Worm (Caenorhabditis elegans) whole organism, L1 larva: ENCODE results near the gene atg-7.

ENCODE experiments used
- C04F5.9 ChIP-seq: sonication (generic microtip); optimal IDR thresholded peaks from 2 replicates; lab custom pipeline; 2016; ENCODE audit warnings: missing genetic modification characterization, missing compliant biosample characterization
- C34B4.2 ChIP-seq: sonication (generic microtip); optimal IDR thresholded peaks from 2 replicates; lab custom pipeline; 2017; ENCODE audit warnings: mild to moderate bottlenecking, missing genetic modification characterization, missing compliant biosample characterization
- aly-2 ChIP-seq: fragments of 150-350 bp; optimal IDR thresholded peaks from 2 replicates; lab custom pipeline; 2014; ENCODE audit warnings: missing biosample characterization, missing genetic modification characterization
- ama-1 ChIP-seq: fragments of 150-350 bp; optimal IDR thresholded peaks from 2 replicates; lab custom pipeline; 2014
- blmp-1 ChIP-seq: fragments of 150-350 bp; optimal IDR thresholded peaks from 2 replicates; lab custom pipeline; 2014; ENCODE audit warnings: missing biosample characterization, missing genetic modification characterization
- ceh-63 ChIP-seq: fragments of 200-800 bp; sonication (Bioruptor generic); optimal IDR thresholded peaks from 2 replicates; lab custom pipeline; 2018; ENCODE audit warnings: mild to moderate bottlenecking, missing genetic modification characterization, missing compliant biosample characterization
- ceh-8 ChIP-seq: fragments of 200-800 bp; sonication (Bioruptor generic); optimal IDR thresholded peaks from 2 replicates; lab custom pipeline; 2018; ENCODE audit warnings: mild to moderate bottlenecking, missing genetic modification characterization, moderate library complexity, missing compliant biosample characterization
- ceh-88 ChIP-seq: fragments of 200-800 bp; sonication (Bioruptor generic); IDR thresholded peaks from 2 replicates; pipeline ENCODE4 v1.3.6; 2022; ENCODE audit warnings: missing genetic modification characterization, missing compliant biosample characterization
- ces-1 ChIP-seq: fragments of 150-350 bp; optimal IDR thresholded peaks from 2 replicates; lab custom pipeline; 2014; ENCODE audit warnings: missing biosample characterization, missing genetic modification reagents, missing genetic modification characterization
- dpl-1 ChIP-seq, 3 experiments: fragments of 150-350 bp in 2 of 3; sonication (generic microtip) in 1 of 3; optimal IDR thresholded peaks; 2 replicates each; lab custom pipeline; 2014 to 2017; ENCODE audit warnings: missing biosample characterization in 3 of 3, missing genetic modification characterization in 3 of 3, missing genetic modification reagents in 3 of 3
- dsc-1 ChIP-seq: sonication (generic microtip); optimal IDR thresholded peaks from 2 replicates; lab custom pipeline; 2016; ENCODE audit warnings: mild to moderate bottlenecking, missing genetic modification characterization, missing compliant biosample characterization
- efl-1 ChIP-seq, 4 experiments: fragments of 150-350 bp; optimal IDR thresholded peaks in 3 of 4; peaks in 1 of 4; 1 replicate in 1 of 4; 2 replicates in 3 of 4; lab custom pipeline; 2014; ENCODE audit warnings: missing biosample characterization in 2 of 4, missing genetic modification characterization in 2 of 4, missing genetic modification reagents in 2 of 4
- efl-3 ChIP-seq: fragments of 200-800 bp; sonication (Bioruptor generic); optimal IDR thresholded peaks from 2 replicates; lab custom pipeline; 2018; ENCODE audit warnings: mild to moderate bottlenecking, missing genetic modification characterization, missing compliant biosample characterization
- egl-13 ChIP-seq: sonication (generic microtip); optimal IDR thresholded peaks from 2 replicates; lab custom pipeline; 2016; ENCODE audit warnings: missing genotype, missing genetic modification reagents, missing genetic modification characterization, missing compliant biosample characterization
- elt-3 ChIP-seq, 6 experiments: fragments of 150-350 bp in 1 of 6; sonication (generic microtip); optimal IDR thresholded peaks; 2 replicates each; lab custom pipeline; 2017 to 2018; ENCODE audit warnings: missing biosample characterization in 6 of 6, missing genetic modification characterization in 6 of 6, inconsistent platforms in 1 of 6
- ets-5 ChIP-seq: fragments of 200-800 bp; sonication (Bioruptor generic); IDR thresholded peaks from 2 replicates; pipeline ENCODE4 v1.3.6; 2022; ENCODE audit warnings: missing genetic modification characterization, missing compliant biosample characterization
- fkh-10 ChIP-seq: sonication (generic microtip); optimal IDR thresholded peaks from 2 replicates; lab custom pipeline; 2017; ENCODE audit warnings: missing biosample characterization, missing genetic modification reagents, missing genetic modification characterization
- fos-1 ChIP-seq: fragments of 150-350 bp; optimal IDR thresholded peaks from 2 replicates; lab custom pipeline; 2014; ENCODE audit warnings: missing biosample characterization, missing genetic modification characterization
- hlh-4 ChIP-seq: sonication (generic microtip); optimal IDR thresholded peaks from 2 replicates; lab custom pipeline; 2016; ENCODE audit warnings: mild to moderate bottlenecking, missing genetic modification characterization, missing compliant biosample characterization
- irx-1 ChIP-seq: sonication (generic microtip); optimal IDR thresholded peaks from 2 replicates; lab custom pipeline; 2016; ENCODE audit warnings: missing genetic modification characterization, missing compliant biosample characterization
- isw-1 ChIP-seq: fragments of 200-800 bp; sonication (Bioruptor generic); IDR thresholded peaks from 2 replicates; pipeline ENCODE4 v1.3.6; 2022; ENCODE audit warnings: missing genetic modification characterization, missing compliant biosample characterization
- jun-1 ChIP-seq: fragments of 150-350 bp; optimal IDR thresholded peaks from 2 replicates; lab custom pipeline; 2014; ENCODE audit warnings: missing biosample characterization, missing genetic modification reagents, missing genetic modification characterization
- lin-13 ChIP-seq: fragments of 150-350 bp; optimal IDR thresholded peaks from 2 replicates; lab custom pipeline; 2014; ENCODE audit warnings: missing biosample characterization, missing genetic modification reagents, missing genetic modification characterization
- lin-35 ChIP-seq, 2 experiments: fragments of 150-350 bp; optimal IDR thresholded peaks; 2 replicates each; lab custom pipeline; 2014; ENCODE audit warnings: missing biosample characterization in 2 of 2, missing genetic modification characterization in 2 of 2, missing genetic modification reagents in 2 of 2
- lir-3 ChIP-seq: sonication (generic microtip); optimal IDR thresholded peaks from 2 replicates; lab custom pipeline; 2016; ENCODE audit warnings: mild to moderate bottlenecking, missing genetic modification characterization, moderate library complexity, missing compliant biosample characterization; ENCODE audit not compliant: poor library complexity
- mab-9 ChIP-seq: fragments of 200-800 bp; sonication (Bioruptor generic); IDR thresholded peaks from 2 replicates; pipeline ENCODE4 v1.3.6; 2022; ENCODE audit warnings: missing genetic modification reagents, missing genetic modification characterization, missing compliant biosample characterization
- mdl-1 ChIP-seq, 2 experiments: fragments of 150-350 bp; optimal IDR thresholded peaks; 2 replicates each; lab custom pipeline; 2014 to 2017; ENCODE audit warnings: missing biosample characterization in 2 of 2, missing genetic modification characterization in 2 of 2, inconsistent platforms in 1 of 2
- mef-2 ChIP-seq: fragments of 150-350 bp; optimal IDR thresholded peaks from 2 replicates; lab custom pipeline; 2014; ENCODE audit warnings: missing biosample characterization, missing genetic modification characterization
- mep-1 ChIP-seq: fragments of 150-350 bp; optimal IDR thresholded peaks from 2 replicates; lab custom pipeline; 2014; ENCODE audit warnings: missing biosample characterization, missing genetic modification characterization
- nhr-11 ChIP-seq: fragments of 150-350 bp; optimal IDR thresholded peaks from 2 replicates; lab custom pipeline; 2014; ENCODE audit warnings: missing biosample characterization, missing genetic modification characterization
- nhr-12 ChIP-seq: sonication (generic microtip); optimal IDR thresholded peaks from 2 replicates; lab custom pipeline; 2017; ENCODE audit warnings: missing biosample characterization, missing genetic modification characterization
- nhr-19 ChIP-seq: fragments of 200-800 bp; sonication (Bioruptor generic); conservative IDR thresholded peaks from 2 replicates; pipeline ENCODE4 v1.3.6; 2022; ENCODE audit warnings: missing genetic modification characterization, missing compliant biosample characterization
- nhr-20 ChIP-seq: sonication (generic microtip); optimal IDR thresholded peaks from 2 replicates; lab custom pipeline; 2016; ENCODE audit warnings: mild to moderate bottlenecking, missing genetic modification characterization, missing compliant biosample characterization
- nhr-47 ChIP-seq: sonication (generic microtip); optimal IDR thresholded peaks from 2 replicates; lab custom pipeline; 2016; ENCODE audit warnings: mild to moderate bottlenecking, missing genetic modification characterization, moderate library complexity, missing compliant biosample characterization
- nhr-71 ChIP-seq: sonication (generic microtip); optimal IDR thresholded peaks from 2 replicates; lab custom pipeline; 2016; ENCODE audit warnings: mild to moderate bottlenecking, missing genetic modification characterization, moderate library complexity, missing compliant biosample characterization
- nhr-76 ChIP-seq: sonication (generic microtip); optimal IDR thresholded peaks from 2 replicates; lab custom pipeline; 2017; ENCODE audit warnings: missing biosample characterization, missing genetic modification characterization
- nhr-77 ChIP-seq: fragments of 150-350 bp; optimal IDR thresholded peaks from 2 replicates; lab custom pipeline; 2014; ENCODE audit warnings: missing biosample characterization, missing genetic modification characterization
- nhr-84 ChIP-seq: sonication (generic microtip); optimal IDR thresholded peaks from 2 replicates; lab custom pipeline; 2017; ENCODE audit warnings: missing biosample characterization, missing genetic modification characterization
- pag-3 ChIP-seq: sonication (generic microtip); optimal IDR thresholded peaks from 2 replicates; lab custom pipeline; 2017; ENCODE audit warnings: missing genetic modification characterization, mild to moderate bottlenecking, missing compliant biosample characterization, antibody characterized with exemption, borderline replicate concordance; ENCODE audit not compliant: insufficient read depth
- pax-3 ChIP-seq: fragments of 200-800 bp; sonication (Bioruptor generic); optimal IDR thresholded peaks from 2 replicates; lab custom pipeline; 2018; ENCODE audit warnings: mild to moderate bottlenecking, missing genetic modification characterization, moderate library complexity, missing compliant biosample characterization
- pqm-1 ChIP-seq: sonication (generic microtip); optimal IDR thresholded peaks from 3 replicates; lab custom pipeline; 2017; ENCODE audit warnings: missing biosample characterization, missing genetic modification characterization
- snpc-4 ChIP-seq: fragments of 150-350 bp; optimal IDR thresholded peaks from 2 replicates; lab custom pipeline; 2014; ENCODE audit warnings: missing biosample characterization, missing genetic modification characterization
- sox-4 ChIP-seq: sonication (generic microtip); optimal IDR thresholded peaks from 2 replicates; lab custom pipeline; 2016; ENCODE audit warnings: missing genetic modification characterization, missing compliant biosample characterization
- sptf-1 ChIP-seq: fragments of 150-350 bp; optimal IDR thresholded peaks from 2 replicates; lab custom pipeline; 2014; ENCODE audit warnings: missing biosample characterization, missing genetic modification characterization
- sup-37 ChIP-seq: fragments of 200-800 bp; sonication (Bioruptor generic); optimal IDR thresholded peaks from 2 replicates; lab custom pipeline; 2018; ENCODE audit warnings: mild to moderate bottlenecking, missing genetic modification characterization, missing compliant biosample characterization
- swsn-7 ChIP-seq: sonication (generic microtip); optimal IDR thresholded peaks from 2 replicates; lab custom pipeline; 2016; ENCODE audit warnings: missing genetic modification characterization, missing compliant biosample characterization
- tbx-2 ChIP-seq: sonication (generic microtip); optimal IDR thresholded peaks from 2 replicates; lab custom pipeline; 2016; ENCODE audit warnings: missing genetic modification characterization, missing compliant biosample characterization
- tlp-1 ChIP-seq: fragments of 150-350 bp; optimal IDR thresholded peaks from 2 replicates; lab custom pipeline; 2014; ENCODE audit warnings: missing biosample characterization, missing genetic modification characterization
- unc-130 ChIP-seq: fragments of 150-350 bp; optimal IDR thresholded peaks from 2 replicates; lab custom pipeline; 2017; ENCODE audit warnings: missing biosample characterization, missing genetic modification characterization, inconsistent platforms
- unc-98 ChIP-seq: fragments of 200-800 bp; sonication (Bioruptor generic); IDR thresholded peaks from 2 replicates; pipeline ENCODE4 v1.3.6; 2022; ENCODE audit warnings: missing genetic modification characterization, missing compliant biosample characterization
- xbp-1 ChIP-seq: sonication (generic microtip); optimal IDR thresholded peaks from 2 replicates; lab custom pipeline; 2016; ENCODE audit warnings: missing genetic modification characterization, missing compliant biosample characterization
- ztf-11 ChIP-seq, 2 experiments: sonication (generic microtip); optimal IDR thresholded peaks; 2 replicates each; lab custom pipeline; 2016 to 2017; ENCODE audit warnings: missing genetic modification characterization in 2 of 2, missing biosample characterization in 1 of 2, missing compliant biosample characterization in 1 of 2
- ztf-4 ChIP-seq: fragments of 150-350 bp; optimal IDR thresholded peaks from 2 replicates; lab custom pipeline; 2014; ENCODE audit warnings: missing biosample characterization, missing genetic modification characterization

atg-7 gene

DNA sequence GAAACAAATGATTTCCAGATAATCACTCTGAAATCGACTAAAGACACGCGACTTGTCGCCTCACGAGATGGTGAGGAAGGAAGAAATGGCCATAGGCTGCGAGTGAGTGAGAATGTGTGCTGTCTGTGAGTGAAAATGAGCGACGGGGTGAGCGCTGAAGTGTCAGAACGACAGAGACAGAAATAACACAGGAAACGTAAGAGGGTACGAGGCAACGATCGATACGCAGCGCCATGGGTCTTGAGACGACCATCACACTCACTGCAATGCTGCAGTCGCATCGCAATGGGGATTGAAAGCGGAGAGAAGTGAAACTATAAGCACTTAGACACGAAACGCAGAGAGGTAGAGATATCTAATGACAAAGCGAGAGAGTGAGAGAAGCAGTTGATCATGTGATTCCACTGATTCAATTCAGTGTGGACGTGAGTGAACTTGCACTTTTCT, 2.0 kb upstream of the atg-7 start (continued):
- TF ChIP-seq tlp-1 (tag; lab: Kevin White, UChicago) (no peak), unc-130 (tag; lab: Kevin White, UChicago) (peak; percentile 93), lir-3 (peak; percentile 89), hlh-4 (tag; lab: Kevin White, UChicago) (no peak), blmp-1 (peak; percentile 86), aly-2 (tag; lab: Kevin White, UChicago) (peak; percentile 73), ces-1 (GFP tag; lab: Kevin White, UChicago) (no peak), pax-3 (tag; lab: Kevin White, UChicago) (peak; percentile 70), ztf-4 (peak; percentile 95), nhr-77 (tag; lab: Kevin White, UChicago) (peak; percentile 95), nhr-71 (tag; lab: Kevin White, UChicago) (peak; percentile 99), mdl-1 (tag; optimal IDR thresholded peaks at IDR 0.05; lab: Kevin White, UChicago) (peak in 1 of 2 experiments; percentile 95), snpc-4 (peak; percentile 71), isw-1 (GFP tag; lab: Robert Waterston, UW) (peak; percentile 84), swsn-7 (tag; lab: Kevin White, UChicago) (peak; percentile 96), ztf-11 (tag; optimal IDR thresholded peaks at IDR 0.05; lab: Kevin White, UChicago) (peak in 1 of 2 experiments; percentile 77), lin-13 (peak; percentile 93), nhr-11 (tag; lab: Kevin White, UChicago) (peak; percentile 90), efl-1 (optimal IDR thresholded peaks at IDR 0.05; lab: Kevin White, UChicago) (peak; percentile 86 to 92), efl-1 (GFP tag; optimal IDR thresholded peaks at IDR 0.05 in 1 of 2; lab: Kevin White, UChicago) (peak; percentile 67 to 97), sptf-1 (tag; lab: Kevin White, UChicago) (no peak), pag-3 (tag; lab: Kevin White, UChicago) (no peak), elt-3 (tag; optimal IDR thresholded peaks at IDR 0.05; lab: Kevin White, UChicago) (peak in 4 of 6 experiments; percentile 28 to 90 (median 75)), lin-35 (GFP tag; optimal IDR thresholded peaks at IDR 0.05; lab: Kevin White, UChicago) (peak; percentile 85 to 87), unc-98 (GFP tag; lab: Robert Waterston, UW) (no peak; the same call in 1 of the 2 replicates), sox-4 (peak; percentile 65), egl-13 (tag; lab: Kevin White, UChicago) (peak; percentile 91), pqm-1 (tag; lab: Kevin White, UChicago) (no peak), ets-5 (GFP tag; lab: Robert Waterston, UW) (no peak), fkh-10 (GFP tag; lab: Kevin White, UChicago) (peak; percentile 92), nhr-20 (tag; lab: Kevin White, UChicago) (peak; percentile 96), nhr-84 (tag; lab: Kevin White, UChicago) (no peak), ceh-63 (GFP tag; lab: Kevin White, UChicago) (no peak), ceh-8 (GFP tag; lab: Kevin White, UChicago) (peak; percentile 89), sup-37 (peak; percentile 42), irx-1 (tag; lab: Kevin White, UChicago) (peak; percentile 87), nhr-76 (no peak), efl-3 (GFP tag; lab: Kevin White, UChicago) (no peak), nhr-19 (GFP tag; lab: Robert Waterston, UW) (peak; percentile 91), dpl-1 (GFP tag; optimal IDR thresholded peaks at IDR 0.05; lab: Kevin White, UChicago) (peak; percentile 69 to 75 (median 73)), C34B4.2 (tag; lab: Kevin White, UChicago) (peak; percentile 45), mep-1 (tag; lab: Kevin White, UChicago) (peak; percentile 96), tbx-2 (tag; lab: Kevin White, UChicago) (peak; percentile 97), ama-1 (lab: Kevin White, UChicago) (peak; percentile 73), nhr-47 (tag; lab: Kevin White, UChicago) (peak; percentile 96), C04F5.9 (tag; lab: Kevin White, UChicago) (peak; percentile 67), fos-1 (tag; lab: Kevin White, UChicago) (peak; percentile 91), jun-1 (tag; lab: Kevin White, UChicago) (peak; percentile 92), nhr-12 (tag; lab: Kevin White, UChicago) (no peak), mef-2 (peak; percentile 84), dsc-1 (tag; lab: Kevin White, UChicago) (peak; percentile 93), xbp-1 (peak; percentile 94), ceh-88 (GFP tag; lab: Robert Waterston, UW) (0 out of 2 replicates have a peak, but pooled peaks have one; percentile 52), mab-9 (peak; percentile 81)
